Fruit fly (Drosophila melanogaster) whole organism, embryonic: Measurements from ENCODE around the gene CG12123.

Experiments used
- Atf6 ChIP-seq: fragments of 200-800 bp; sonication (Bioruptor generic); IDR thresholded peaks from 2 replicates; pipeline ENCODE4 v1.3.6; 2022; ENCODE audit warnings: missing biosample characterization, missing genetic modification characterization
- CG10267 ChIP-seq: fragments of 200-800 bp; sonication (Bioruptor generic); optimal IDR thresholded peaks from 2 replicates; lab custom pipeline; 2018; ENCODE audit warnings: missing biosample characterization, mild to moderate bottlenecking, missing genetic modification characterization, moderate library complexity
- CG11723 ChIP-seq: fragments of 200-800 bp; sonication (Bioruptor generic); optimal IDR thresholded peaks from 2 replicates; lab custom pipeline; 2017; ENCODE audit warnings: missing biosample characterization, mild to moderate bottlenecking, missing genetic modification characterization
- CG12299 ChIP-seq: fragments of 200-800 bp; sonication (Bioruptor generic); optimal IDR thresholded peaks from 2 replicates; lab custom pipeline; 2018; ENCODE audit warnings: missing biosample characterization, mild to moderate bottlenecking, missing genetic modification characterization
- CG12769 ChIP-seq: fragments of 200-800 bp; sonication (Bioruptor generic); optimal IDR thresholded peaks from 2 replicates; lab custom pipeline; 2019; ENCODE audit warnings: missing biosample characterization, mild to moderate bottlenecking, missing genetic modification characterization, moderate library complexity
- CG13775 ChIP-seq: fragments of 200-800 bp; sonication (Bioruptor generic); optimal IDR thresholded peaks from 3 replicates; lab custom pipeline; 2017; ENCODE audit warnings: missing biosample characterization, mild to moderate bottlenecking, missing genetic modification characterization
- CG14965 ChIP-seq: fragments of 200-800 bp; sonication (Bioruptor generic); optimal IDR thresholded peaks from 2 replicates; lab custom pipeline; 2016; ENCODE audit warnings: missing biosample characterization, missing genetic modification characterization, borderline replicate concordance
- CG15514 ChIP-seq: fragments of 200-800 bp; sonication (Bioruptor generic); optimal IDR thresholded peaks from 3 replicates; lab custom pipeline; 2017; ENCODE audit warnings: missing biosample characterization, missing genetic modification characterization, mild to moderate bottlenecking, moderate library complexity, missing genetic modification reagents
- CG17568 ChIP-seq: fragments of 200-800 bp; sonication (Bioruptor generic); optimal IDR thresholded peaks from 2 replicates; lab custom pipeline; 2018; ENCODE audit warnings: missing biosample characterization, mild to moderate bottlenecking, missing genetic modification characterization, moderate library complexity
- CG18619 ChIP-seq: fragments of 200-800 bp; sonication (Bioruptor generic); optimal IDR thresholded peaks from 3 replicates; lab custom pipeline; 2017; ENCODE audit warnings: missing biosample characterization, mild to moderate bottlenecking, missing genetic modification characterization
- CG2678 ChIP-seq: fragments of 200-800 bp; sonication (Bioruptor generic); optimal IDR thresholded peaks from 3 replicates; lab custom pipeline; 2019; ENCODE audit warnings: missing biosample characterization, mild to moderate bottlenecking, missing genetic modification characterization, moderate library complexity
- CG2712 ChIP-seq: fragments of 200-800 bp; optimal IDR thresholded peaks from 3 replicates; lab custom pipeline; 2019; ENCODE audit warnings: missing biosample characterization, mild to moderate bottlenecking, missing genetic modification characterization, moderate library complexity
- CG31224 ChIP-seq: fragments of 200-800 bp; sonication (Bioruptor generic); IDR thresholded peaks from 2 replicates; pipeline ENCODE4 v1.3.6; 2022; ENCODE audit warnings: missing biosample characterization, missing genetic modification characterization
- CG31365 ChIP-seq: fragments of 200-800 bp; sonication (Bioruptor generic); optimal IDR thresholded peaks from 2 replicates; lab custom pipeline; 2018; ENCODE audit warnings: missing biosample characterization, mild to moderate bottlenecking, missing genetic modification characterization
- CG31441 ChIP-seq: fragments of 200-800 bp; sonication (Bioruptor generic); IDR thresholded peaks from 2 replicates; pipeline ENCODE4 v1.3.6; 2022; ENCODE audit warnings: missing biosample characterization, missing genetic modification characterization
- CG6175 ChIP-seq: fragments of 200-800 bp; sonication (Bioruptor generic); IDR thresholded peaks from 3 replicates; pipeline ENCODE4 v1.3.6; 2022; ENCODE audit warnings: missing biosample characterization, missing genetic modification characterization
- CG6683 ChIP-seq: fragments of 200-800 bp; sonication (Bioruptor generic); optimal IDR thresholded peaks from 2 replicates; lab custom pipeline; 2017; ENCODE audit warnings: missing biosample characterization, mild to moderate bottlenecking, missing genetic modification characterization, missing genetic modification reagents
- CG8944 ChIP-seq: fragments of 200-800 bp; sonication (Bioruptor generic); optimal IDR thresholded peaks from 3 replicates; lab custom pipeline; 2016; ENCODE audit warnings: missing biosample characterization, missing genetic modification characterization
- CG9797 ChIP-seq: fragments of 200-800 bp; sonication (Bioruptor generic); optimal IDR thresholded peaks from 3 replicates; lab custom pipeline; 2018; ENCODE audit warnings: missing biosample characterization, mild to moderate bottlenecking, missing genetic modification characterization
- CoRest ChIP-seq: fragments of 200-800 bp; sonication (Bioruptor generic); optimal IDR thresholded peaks from 3 replicates; lab custom pipeline; 2018; ENCODE audit warnings: missing biosample characterization, mild to moderate bottlenecking, missing genetic modification characterization, moderate library complexity
- D ChIP-seq, 2 experiments: fragments of 200-800 bp in 1 of 2; fragments of >200 bp in 1 of 2; sonication (Bioruptor generic) in 1 of 2; optimal IDR thresholded peaks; 2 replicates in 1 of 2; 3 replicates in 1 of 2; lab custom pipeline; 2017; ENCODE audit warnings: mild to moderate bottlenecking in 1 of 2, missing biosample characterization in 1 of 2, missing genetic modification characterization in 1 of 2, missing genetic modification reagents in 1 of 2
- Dp ChIP-seq: fragments of 200-800 bp; sonication (Bioruptor generic); optimal IDR thresholded peaks from 2 replicates; lab custom pipeline; 2018; ENCODE audit warnings: missing biosample characterization, mild to moderate bottlenecking, missing genetic modification characterization, moderate library complexity
- E2f2 ChIP-seq: fragments of 200-800 bp; sonication (Bioruptor generic); IDR thresholded peaks from 2 replicates; pipeline ENCODE4 v1.3.6; 2022; ENCODE audit warnings: missing biosample characterization, missing genetic modification characterization
- Elba2 ChIP-seq: fragments of 200-800 bp; sonication (Bioruptor generic); optimal IDR thresholded peaks from 3 replicates; lab custom pipeline; 2016; ENCODE audit warnings: missing biosample characterization, missing genetic modification characterization
- HLHmδ ChIP-seq: fragments of 200-800 bp; sonication (Bioruptor generic); optimal IDR thresholded peaks from 2 replicates; lab custom pipeline; 2018; ENCODE audit warnings: missing biosample characterization, mild to moderate bottlenecking, missing genetic modification characterization, moderate library complexity
- Hmr ChIP-seq: fragments of 200-800 bp; sonication (Bioruptor generic); optimal IDR thresholded peaks from 3 replicates; lab custom pipeline; 2017; ENCODE audit warnings: mild to moderate bottlenecking, missing biosample characterization, missing genetic modification reagents, missing genetic modification characterization
- Kr ChIP-seq: fragments of 200-800 bp; sonication (Bioruptor generic); optimal IDR thresholded peaks from 2 replicates; lab custom pipeline; 2017; ENCODE audit warnings: missing biosample characterization, mild to moderate bottlenecking, missing genetic modification characterization
- Optix ChIP-seq: fragments of 200-800 bp; sonication (Bioruptor generic); IDR thresholded peaks from 3 replicates; pipeline ENCODE4 v1.3.6; 2022; ENCODE audit warnings: missing biosample characterization, missing genetic modification characterization
- Sin3A ChIP-seq: fragments of >200 bp; optimal IDR thresholded peaks from 2 replicates; lab custom pipeline; 2018
- Taf1 ChIP-seq: fragments of 200-800 bp; sonication (Bioruptor generic); IDR thresholded peaks from 2 replicates; pipeline ENCODE4 v1.3.6; 2022; ENCODE audit warnings: missing biosample characterization, missing genetic modification characterization
- Xbp1 ChIP-seq: fragments of 200-800 bp; sonication (Bioruptor generic); optimal IDR thresholded peaks from 3 replicates; lab custom pipeline; 2016; ENCODE audit warnings: missing biosample characterization, mild to moderate bottlenecking, missing genetic modification characterization
- abd-A ChIP-seq: fragments of 200-800 bp; sonication (Bioruptor generic); optimal IDR thresholded peaks from 3 replicates; lab custom pipeline; 2019; ENCODE audit warnings: missing biosample characterization, mild to moderate bottlenecking, missing genetic modification characterization, moderate library complexity
- cas ChIP-seq: fragments of 200-800 bp; sonication (Bioruptor generic); IDR thresholded peaks from 2 replicates; pipeline ENCODE4 v1.3.6; 2022; ENCODE audit warnings: missing biosample characterization, missing genetic modification characterization
- cg ChIP-seq: fragments of 200-800 bp; sonication (Bioruptor generic); optimal IDR thresholded peaks from 3 replicates; lab custom pipeline; 2019; ENCODE audit warnings: missing biosample characterization, mild to moderate bottlenecking, missing genetic modification characterization, moderate library complexity
- chm ChIP-seq: fragments of 200-800 bp; sonication (Bioruptor generic); IDR thresholded peaks from 2 replicates; pipeline ENCODE4 v1.3.6; 2022; ENCODE audit warnings: missing biosample characterization, missing genetic modification characterization
- fd3F ChIP-seq: fragments of 200-800 bp; sonication (Bioruptor generic); optimal IDR thresholded peaks from 2 replicates; lab custom pipeline; 2018; ENCODE audit warnings: missing biosample characterization, mild to moderate bottlenecking, missing genetic modification characterization, moderate library complexity
- fd64A ChIP-seq: fragments of 200-800 bp; sonication (Bioruptor generic); optimal IDR thresholded peaks from 3 replicates; lab custom pipeline; 2018; ENCODE audit warnings: missing biosample characterization, mild to moderate bottlenecking, missing genetic modification characterization
- gcm ChIP-seq: fragments of 200-800 bp; sonication (Bioruptor generic); optimal IDR thresholded peaks from 2 replicates; lab custom pipeline; 2019; ENCODE audit warnings: missing biosample characterization, mild to moderate bottlenecking, missing genetic modification characterization, moderate library complexity
- gt ChIP-seq: fragments of 200-800 bp; sonication (Bioruptor generic); IDR thresholded peaks from 2 replicates; pipeline ENCODE4 v1.3.6; 2022; ENCODE audit warnings: missing biosample characterization, missing genetic modification characterization
- kni ChIP-seq: fragments of 200-800 bp; sonication (Bioruptor generic); optimal IDR thresholded peaks from 3 replicates; lab custom pipeline; 2017; ENCODE audit warnings: mild to moderate bottlenecking, missing biosample characterization, missing genetic modification reagents, missing genetic modification characterization
- knrl ChIP-seq: fragments of 200-800 bp; sonication (Bioruptor generic); IDR thresholded peaks from 3 replicates; pipeline ENCODE4 v1.3.6; 2022; ENCODE audit warnings: missing biosample characterization, missing genetic modification characterization; ENCODE audit not compliant: partially characterized antibody
- mirr ChIP-seq: fragments of 200-800 bp; sonication (Bioruptor generic); optimal IDR thresholded peaks from 3 replicates; lab custom pipeline; 2018; ENCODE audit warnings: missing biosample characterization, mild to moderate bottlenecking, missing genetic modification characterization
- nom ChIP-seq: fragments of 200-800 bp; sonication (Bioruptor generic); optimal IDR thresholded peaks from 2 replicates; lab custom pipeline; 2017; ENCODE audit warnings: missing biosample characterization, missing genetic modification characterization, mild to moderate bottlenecking, moderate library complexity, missing genetic modification reagents
- pan ChIP-seq, 4 experiments: fragments of >200 bp in 3 of 4; fragments of 200-800 bp in 1 of 4; sonication (Bioruptor generic) in 1 of 4; optimal IDR thresholded peaks in 3 of 4; IDR thresholded peaks in 1 of 4; 2 replicates each; pipeline versions ENCODE4 v1.3.6 to Lab custom; 2017 to 2022; ENCODE audit warnings: missing biosample characterization in 2 of 4, missing genetic modification characterization in 2 of 4, mixed read lengths in 1 of 4
- pita ChIP-seq: fragments of 200-800 bp; sonication (Bioruptor generic); optimal IDR thresholded peaks from 2 replicates; lab custom pipeline; 2017; ENCODE audit warnings: missing biosample characterization, mild to moderate bottlenecking, missing genetic modification characterization
- pnt ChIP-seq: fragments of 200-800 bp; sonication (Bioruptor generic); optimal IDR thresholded peaks from 3 replicates; lab custom pipeline; 2016; ENCODE audit warnings: missing biosample characterization, missing genetic modification characterization
- ro ChIP-seq: fragments of 200-800 bp; sonication (Bioruptor generic); IDR thresholded peaks from 2 replicates; pipeline ENCODE4 v1.3.6; 2022; ENCODE audit warnings: missing biosample characterization, missing genetic modification characterization
- sqz ChIP-seq: fragments of 200-800 bp; sonication (Bioruptor generic); optimal IDR thresholded peaks from 3 replicates; lab custom pipeline; 2018; ENCODE audit warnings: missing biosample characterization, mild to moderate bottlenecking, missing genetic modification characterization

CG12123 gene

dm6 chrX:8411532-8411960, 30.6 kb downstream of the CG12123 start, which contains the start of gene lawc (continued):
- TF ChIP-seq CG17568 (peak; percentile 57), Xbp1 (GFP tag; lab: Kevin White, UChicago) (no peak), CG8944 (GFP tag; lab: Kevin White, UChicago) (no peak), CG15514 (GFP tag; lab: Kevin White, UChicago) (peak; percentile 53), CG13775 (GFP tag; lab: Kevin White, UChicago) (peak; percentile 31), fd64A (GFP tag; lab: Kevin White, UChicago) (peak; percentile 35), mirr (GFP tag; lab: Kevin White, UChicago) (peak; percentile 86), CG31365 (peak; percentile 53), pnt (GFP tag; lab: Kevin White, UChicago) (no peak), chm (GFP tag; lab: Robert Waterston, UW) (peak; percentile 94), Hmr (peak; percentile 72), cas (GFP tag; lab: Robert Waterston, UW) (peak; percentile 35; the same call in 1 of the 2 replicates), CG31224 (GFP tag; lab: Robert Waterston, UW) (0 out of 2 replicates have a peak, but pooled peaks have one; percentile 12), Kr (GFP tag; lab: Kevin White, UChicago) (no peak), CG11723 (peak; percentile 25), CoRest (tag; lab: Kevin White, UChicago) (no peak), gcm (GFP tag; lab: Kevin White, UChicago) (peak; percentile 30), CG12769 (tag; lab: Kevin White, UChicago) (peak; percentile 65), CG9797 (peak; percentile 8), CG2712 (peak; percentile 16), Optix (GFP tag; lab: Robert Waterston, UW) (peak; percentile 44; the same call in 1 of the 3 replicates), Sin3A (lab: Kevin White, UChicago) (no peak), CG31441 (GFP tag; lab: Robert Waterston, UW) (no peak), D (optimal IDR thresholded peaks at IDR 0.05; lab: Kevin White, UChicago) (peak; percentile 76), D (GFP tag; optimal IDR thresholded peaks at IDR 0.05; lab: Kevin White, UChicago) (no peak), fd3F (GFP tag; lab: Kevin White, UChicago) (no peak), CG6175 (GFP tag; lab: Robert Waterston, UW) (0 out of 3 replicates have a peak, but pooled peaks have one; percentile 48), CG12299 (tag; lab: Kevin White, UChicago) (peak; percentile 44), cg (GFP tag; lab: Kevin White, UChicago) (peak; percentile 52), ro (GFP tag; lab: Robert Waterston, UW) (no peak), Elba2 (GFP tag; lab: Kevin White, UChicago) (no peak), Atf6 (GFP tag; lab: Robert Waterston, UW) (peak; percentile 83; the same call in 1 of the 2 replicates), Taf1 (GFP tag; lab: Robert Waterston, UW) (peak; percentile 29; the same call in 1 of the 2 replicates), sqz (GFP tag; lab: Kevin White, UChicago) (peak; percentile 38), knrl (GFP tag; lab: Robert Waterston, UW) (no peak), pan (optimal IDR thresholded peaks at IDR 0.05; lab: Kevin White, UChicago) (no peak), pan (GFP tag; optimal IDR thresholded peaks at IDR 0.05 in 1 of 2, IDR thresholded peaks at IDR 0.05 in 1 of 2) (no peak), gt (GFP tag; lab: Robert Waterston, UW) (no peak), CG2678 (tag; lab: Kevin White, UChicago) (peak; percentile 21), E2f2 (GFP tag; lab: Robert Waterston, UW) (peak; percentile 44; the same call in 1 of the 2 replicates), CG18619 (peak; percentile 33), nom (peak; percentile 82), Dp (GFP tag; lab: Kevin White, UChicago) (peak; percentile 1), CG6683 (GFP tag; lab: Kevin White, UChicago) (peak; percentile 41), pita (no peak), CG14965 (no peak), kni (GFP tag; lab: Kevin White, UChicago) (peak; percentile 10), HLHmδ (no peak), abd-A (tag; lab: Kevin White, UChicago) (peak; percentile 77), CG10267 (tag; lab: Kevin White, UChicago) (no peak)
